Worm (Caenorhabditis elegans) whole organism, L3 larva: Measurements from ENCODE around the gene F55C12.2.

Source experiments
- R02D3.7 ChIP-seq: fragments of 150-350 bp; optimal IDR thresholded peaks from 2 replicates; lab custom pipeline; 2014; ENCODE audit warnings: missing biosample characterization, missing genetic modification characterization
- ZK546.5 ChIP-seq: sonication (generic microtip); optimal IDR thresholded peaks from 2 replicates; lab custom pipeline; 2017; ENCODE audit warnings: missing biosample characterization, missing genetic modification characterization
- aly-2 ChIP-seq: fragments of 150-350 bp; optimal IDR thresholded peaks from 2 replicates; lab custom pipeline; 2014; ENCODE audit warnings: missing biosample characterization, missing genetic modification characterization
- ceh-28 ChIP-seq: fragments of 150-350 bp; optimal IDR thresholded peaks from 2 replicates; lab custom pipeline; 2014; ENCODE audit warnings: missing biosample characterization, missing genetic modification reagents, missing genetic modification characterization
- ceh-82 ChIP-seq: fragments of 150-350 bp; optimal IDR thresholded peaks from 2 replicates; lab custom pipeline; 2014; ENCODE audit warnings: missing biosample characterization, missing genetic modification characterization
- ceh-9 ChIP-seq: sonication (generic microtip); optimal IDR thresholded peaks from 2 replicates; lab custom pipeline; 2018; ENCODE audit warnings: missing biosample characterization, missing genetic modification characterization
- egl-27 ChIP-seq: sonication (generic microtip); optimal IDR thresholded peaks from 4 replicates; lab custom pipeline; 2017; ENCODE audit warnings: missing biosample characterization, missing genetic modification reagents, missing genetic modification characterization
- egl-5 ChIP-seq: fragments of 150-350 bp; optimal IDR thresholded peaks from 2 replicates; lab custom pipeline; 2017; ENCODE audit warnings: missing biosample characterization, missing genetic modification reagents, missing genetic modification characterization, inconsistent platforms
- elt-1 ChIP-seq: fragments of 150-350 bp; optimal IDR thresholded peaks from 2 replicates; lab custom pipeline; 2014; ENCODE audit warnings: missing biosample characterization, missing genetic modification characterization
- elt-2 ChIP-seq: sonication (generic microtip); optimal IDR thresholded peaks from 2 replicates; lab custom pipeline; 2016; ENCODE audit warnings: missing genetic modification reagents, mild to moderate bottlenecking, missing genetic modification characterization, missing compliant biosample characterization
- elt-3 ChIP-seq, 3 experiments: fragments of 150-350 bp in 1 of 3; sonication (generic microtip) in 2 of 3; optimal IDR thresholded peaks; 2 replicates in 2 of 3; 4 replicates in 1 of 3; lab custom pipeline; 2014 to 2017; ENCODE audit warnings: missing biosample characterization in 3 of 3, missing genetic modification characterization in 3 of 3
- eor-1 ChIP-seq, 2 experiments: fragments of 150-350 bp; optimal IDR thresholded peaks; 2 replicates each; lab custom pipeline; 2014 to 2018; ENCODE audit warnings: missing biosample characterization in 2 of 2, missing genetic modification characterization in 2 of 2
- fkh-10 ChIP-seq: sonication (generic microtip); optimal IDR thresholded peaks from 2 replicates; lab custom pipeline; 2017; ENCODE audit warnings: missing biosample characterization, missing genetic modification reagents, missing genetic modification characterization
- fkh-2 ChIP-seq: fragments of 150-350 bp; optimal IDR thresholded peaks from 2 replicates; lab custom pipeline; 2014; ENCODE audit warnings: missing biosample characterization, missing genetic modification reagents, missing genetic modification characterization
- fos-1 ChIP-seq: fragments of 150-350 bp; optimal IDR thresholded peaks from 2 replicates; lab custom pipeline; 2014; ENCODE audit warnings: missing biosample characterization, missing genetic modification characterization
- hmg-11 ChIP-seq: sonication (generic microtip); optimal IDR thresholded peaks from 2 replicates; lab custom pipeline; 2016; ENCODE audit warnings: missing genetic modification characterization, missing compliant biosample characterization
- jun-1 ChIP-seq: fragments of 150-350 bp; optimal IDR thresholded peaks from 2 replicates; lab custom pipeline; 2014; ENCODE audit warnings: missing biosample characterization, missing genetic modification reagents, missing genetic modification characterization
- lin-15B ChIP-seq: fragments of 150-350 bp; optimal IDR thresholded peaks from 2 replicates; lab custom pipeline; 2014; ENCODE audit warnings: missing biosample characterization, missing genetic modification characterization
- lin-39 ChIP-seq: fragments of 150-350 bp; optimal IDR thresholded peaks from 2 replicates; lab custom pipeline; 2018; ENCODE audit warnings: missing biosample characterization, missing genetic modification reagents, missing genetic modification characterization
- lsy-12 ChIP-seq: sonication (generic microtip); optimal IDR thresholded peaks from 2 replicates; lab custom pipeline; 2016; ENCODE audit warnings: mild to moderate bottlenecking, missing genetic modification characterization, missing compliant biosample characterization
- mdl-1 ChIP-seq: fragments of 150-350 bp; optimal IDR thresholded peaks from 2 replicates; lab custom pipeline; 2014; ENCODE audit warnings: missing biosample characterization, missing genetic modification characterization
- mml-1 ChIP-seq: fragments of 150-350 bp; sonication (generic microtip); optimal IDR thresholded peaks from 3 replicates; lab custom pipeline; 2014; ENCODE audit warnings: missing biosample characterization, missing genetic modification characterization
- nfya-1 ChIP-seq: sonication (generic microtip); optimal IDR thresholded peaks from 2 replicates; lab custom pipeline; 2017; ENCODE audit warnings: missing genetic modification characterization, mild to moderate bottlenecking, missing compliant biosample characterization, antibody characterized with exemption, moderate library complexity; ENCODE audit not compliant: insufficient read depth
- nhr-11 ChIP-seq: fragments of 150-350 bp; optimal IDR thresholded peaks from 2 replicates; lab custom pipeline; 2014; ENCODE audit warnings: missing biosample characterization, missing genetic modification characterization
- nhr-12 ChIP-seq: fragments of 150-350 bp; optimal IDR thresholded peaks from 2 replicates; lab custom pipeline; 2014; ENCODE audit warnings: missing biosample characterization, missing genetic modification characterization
- nhr-23 ChIP-seq: fragments of 150-350 bp; optimal IDR thresholded peaks from 2 replicates; lab custom pipeline; 2014; ENCODE audit warnings: missing biosample characterization, missing genetic modification reagents, missing genetic modification characterization
- nhr-237 ChIP-seq: fragments of 150-350 bp; optimal IDR thresholded peaks from 2 replicates; lab custom pipeline; 2014; ENCODE audit warnings: missing biosample characterization, missing genetic modification characterization
- nhr-25 ChIP-seq: sonication (generic microtip); optimal IDR thresholded peaks from 2 replicates; lab custom pipeline; 2017; ENCODE audit warnings: missing biosample characterization, missing genetic modification characterization
- nhr-67 ChIP-seq: fragments of 150-350 bp; optimal IDR thresholded peaks from 2 replicates; lab custom pipeline; 2014; ENCODE audit warnings: missing biosample characterization, missing genetic modification characterization
- nhr-76 ChIP-seq: fragments of 150-350 bp; sonication (generic microtip); optimal IDR thresholded peaks from 5 replicates; lab custom pipeline; 2014; ENCODE audit warnings: missing biosample characterization, missing genetic modification characterization
- nhr-77 ChIP-seq: fragments of 150-350 bp; optimal IDR thresholded peaks from 2 replicates; lab custom pipeline; 2014; ENCODE audit warnings: missing biosample characterization, missing genetic modification characterization
- pha-4 ChIP-seq: fragments of 150-350 bp; optimal IDR thresholded peaks from 2 replicates; lab custom pipeline; 2014; ENCODE audit warnings: missing biosample characterization, missing genetic modification reagents, missing genetic modification characterization
- pqm-1 ChIP-seq: fragments of 150-350 bp; optimal IDR thresholded peaks from 2 replicates; lab custom pipeline; 2017; ENCODE audit warnings: missing biosample characterization, missing genetic modification characterization, inconsistent platforms
- sea-2 ChIP-seq: fragments of 150-350 bp; sonication (generic microtip); optimal IDR thresholded peaks from 4 replicates; lab custom pipeline; 2014; ENCODE audit warnings: missing biosample characterization, missing genetic modification reagents, missing genetic modification characterization
- skn-1 ChIP-seq: fragments of 150-350 bp; optimal IDR thresholded peaks from 2 replicates; lab custom pipeline; 2014; ENCODE audit warnings: missing biosample characterization, missing genetic modification characterization
- snpc-4 ChIP-seq: fragments of 150-350 bp; optimal IDR thresholded peaks from 2 replicates; lab custom pipeline; 2014; ENCODE audit warnings: missing biosample characterization, missing genetic modification characterization
- tbx-2 ChIP-seq: sonication (generic microtip); optimal IDR thresholded peaks from 2 replicates; lab custom pipeline; 2016; ENCODE audit warnings: mild to moderate bottlenecking, missing genetic modification characterization, missing compliant biosample characterization
- unc-39 ChIP-seq: sonication (generic microtip); optimal IDR thresholded peaks from 4 replicates; lab custom pipeline; 2017; ENCODE audit warnings: missing biosample characterization, missing genetic modification characterization
- unc-62 ChIP-seq: fragments of 150-350 bp; sonication (generic microtip); optimal IDR thresholded peaks from 4 replicates; lab custom pipeline; 2014; ENCODE audit warnings: missing biosample characterization, missing genetic modification reagents, missing genetic modification characterization
- ztf-11 ChIP-seq: fragments of 150-350 bp; optimal IDR thresholded peaks from 2 replicates; lab custom pipeline; 2014; ENCODE audit warnings: missing biosample characterization, missing genetic modification characterization
- ztf-4 ChIP-seq: fragments of 150-350 bp; optimal IDR thresholded peaks from 2 replicates; lab custom pipeline; 2014; ENCODE audit warnings: missing biosample characterization, missing genetic modification characterization

F55C12.2 gene

ce11 chrII:5906274-5906673, 29.7 kb downstream of the F55C12.2 start, which contains the start of gene F59G1.8:
Gene F59G1.8 (plus strand): TSS chrII:5906566.
- TF ChIP-seq ceh-28 (tag; lab: Kevin White, UChicago) (no peak), ceh-9 (tag; lab: Kevin White, UChicago) (no peak), egl-27 (no peak), nhr-77 (tag; lab: Kevin White, UChicago) (no peak), elt-1 (tag; lab: Kevin White, UChicago) (no peak), nhr-25 (tag; lab: Kevin White, UChicago) (no peak), hmg-11 (tag; lab: Kevin White, UChicago) (no peak), ZK546.5 (tag; lab: Kevin White, UChicago) (no peak), nhr-23 (no peak), nhr-237 (tag; lab: Kevin White, UChicago) (no peak), fos-1 (no peak), sea-2 (GFP tag; lab: Kevin White, UChicago) (no peak), nhr-11 (tag; lab: Kevin White, UChicago) (no peak), snpc-4 (tag; lab: Kevin White, UChicago) (no peak), egl-5 (tag; lab: Kevin White, UChicago) (no peak)

ce11 chrII:5907482-5907881, 30.9 kb downstream of the F55C12.2 start, which contains the start of gene vps-35:
Gene vps-35 (plus strand): TSS chrII:5907816.
- TF ChIP-seq fkh-2 = no peak
- no peak for TF ChIP-seq elt-3 (tag; optimal IDR thresholded peaks at IDR 0.05; lab: Kevin White, UChicago)
- no peak for TF ChIP-seq ztf-4 (tag; lab: Kevin White, UChicago)
- TF ChIP-seq nhr-237 (tag; lab: Kevin White, UChicago) = no peak
- no peak for TF ChIP-seq fkh-10 (GFP tag; lab: Kevin White, UChicago)
- no peak for TF ChIP-seq R02D3.7 (tag; lab: Kevin White, UChicago)
- TF ChIP-seq pha-4 (tag; lab: Kevin White, UChicago) = peak; percentile 78
- no peak for TF ChIP-seq nhr-11 (tag; lab: Kevin White, UChicago)
- TF ChIP-seq pqm-1 (tag; lab: Kevin White, UChicago) = peak; percentile 40
- no peak for TF ChIP-seq mml-1
- TF ChIP-seq nfya-1 (tag; lab: Kevin White, UChicago) = peak; percentile 42
- peak; percentile 73 for TF ChIP-seq skn-1 (tag; lab: Kevin White, UChicago)
- TF ChIP-seq ceh-9 (tag; lab: Kevin White, UChicago) = no peak
- TF ChIP-seq ceh-82 = no peak
- no peak for TF ChIP-seq ztf-11 (tag; lab: Kevin White, UChicago)
- TF ChIP-seq snpc-4 (tag; lab: Kevin White, UChicago) = peak; percentile 22
- no peak for TF ChIP-seq unc-62 (GFP tag; lab: Kevin White, UChicago)
- peak; percentile 12 for TF ChIP-seq elt-2 (tag; lab: Kevin White, UChicago)
- no peak for TF ChIP-seq aly-2 (tag; lab: Kevin White, UChicago)
- no peak for TF ChIP-seq lin-39
- no peak for TF ChIP-seq egl-27
- TF ChIP-seq nhr-76 (tag; lab: Kevin White, UChicago) = no peak
- TF ChIP-seq hmg-11 (tag; lab: Kevin White, UChicago) = no peak
- peak; percentile 46 for TF ChIP-seq lin-15B (tag; lab: Kevin White, UChicago)
- TF ChIP-seq nhr-12 (tag; lab: Kevin White, UChicago) = no peak
- no peak for TF ChIP-seq nhr-23
- TF ChIP-seq nhr-25 (tag; lab: Kevin White, UChicago) = peak; percentile 29
- no peak for TF ChIP-seq elt-1 (tag; lab: Kevin White, UChicago)
- no peak for TF ChIP-seq ZK546.5 (tag; lab: Kevin White, UChicago)
- no peak for TF ChIP-seq nhr-77 (tag; lab: Kevin White, UChicago)
- no peak for TF ChIP-seq unc-39 (tag; lab: Kevin White, UChicago)
- TF ChIP-seq nhr-67 (tag; lab: Kevin White, UChicago) = no peak
- TF ChIP-seq jun-1 (tag; lab: Kevin White, UChicago) = no peak

- TF ChIP-seq lsy-12 (tag; lab: Kevin White, UChicago) (no peak), nfya-1 (tag; lab: Kevin White, UChicago) (no peak), elt-2 (tag; lab: Kevin White, UChicago) (no peak), tbx-2 (tag; lab: Kevin White, UChicago) (no peak), pqm-1 (tag; lab: Kevin White, UChicago) (peak; percentile 58), ceh-9 (tag; lab: Kevin White, UChicago) (no peak), ztf-11 (tag; lab: Kevin White, UChicago) (no peak), skn-1 (tag; lab: Kevin White, UChicago) (no peak), fkh-2 (no peak), nhr-12 (tag; lab: Kevin White, UChicago) (no peak), pha-4 (tag; lab: Kevin White, UChicago) (peak; percentile 71), nhr-237 (tag; lab: Kevin White, UChicago) (no peak), eor-1 (tag; optimal IDR thresholded peaks at IDR 0.05; lab: Kevin White, UChicago) (no peak), egl-5 (tag; lab: Kevin White, UChicago) (no peak), mdl-1 (tag; lab: Kevin White, UChicago) (no peak), hmg-11 (tag; lab: Kevin White, UChicago) (no peak)
Observed at ce11 chrII:5911274-5911673, 34.7 kb downstream of the F55C12.2 start, which contains the start of gene cgt-3. Gene cgt-3 (plus strand): TSS chrII:5911324.
